Worm (Caenorhabditis elegans): ENCODE results near the gene nhr-232.

nhr-232 gene

DNA sequence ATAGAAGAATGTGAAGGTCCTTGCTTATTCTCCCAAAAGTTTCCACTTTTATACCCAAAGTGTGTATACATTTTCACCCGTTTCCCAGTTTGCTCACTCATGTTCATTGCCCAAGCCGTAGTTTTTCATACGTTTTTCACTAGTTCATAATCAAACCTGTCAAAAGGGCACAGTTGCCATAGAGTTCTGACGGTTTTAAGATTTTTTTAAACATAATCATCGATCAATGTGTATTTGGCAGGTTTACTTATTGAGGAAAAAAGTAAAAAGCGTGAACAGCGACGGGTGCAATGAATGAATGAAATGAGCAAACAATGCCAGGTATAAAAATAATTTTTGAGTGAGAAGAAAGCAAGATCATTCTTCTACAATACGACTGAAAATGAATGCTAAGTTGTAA is 34.7 kb upstream of the nhr-232 start, which contains the start of the genes fipr-5 and fipr-9:
fipr-5 (minus strand) TSS at position 101 of the 400 bp plus-strand sequence.
fipr-9 (plus strand) TSS at position 346 of the 400 bp plus-strand sequence.
- no peak for TF ChIP-seq pes-1 (GFP tag; IDR thresholded peaks at IDR 0.05)
- TF ChIP-seq ceh-13 (GFP tag; optimal IDR thresholded peaks at IDR 0.05): no peak
- no peak for TF ChIP-seq hnd-1 (tag; optimal IDR thresholded peaks at IDR 0.05)
- no peak for TF ChIP-seq hmg-4 (GFP tag; optimal IDR thresholded peaks at IDR 0.05)
- TF ChIP-seq ets-7 (tag; optimal IDR thresholded peaks at IDR 0.05): no peak
- TF ChIP-seq tra-4 (tag; optimal IDR thresholded peaks at IDR 0.05): no peak
- no peak for TF ChIP-seq B0310.2 (tag; optimal IDR thresholded peaks at IDR 0.05)
- no peak for TF ChIP-seq ama-1 (optimal IDR thresholded peaks at IDR 0.05)
- TF ChIP-seq F13C5.2 (tag; optimal IDR thresholded peaks at IDR 0.05): no peak
- no peak for TF ChIP-seq hmbx-1 (tag; optimal IDR thresholded peaks at IDR 0.05)

ce11 chrV:10222007-10222406 is 34.0 kb upstream of the nhr-232 start, which contains the start of gene C12D8.20:
C12D8.20 (plus strand) TSS chrV:10222307.
- no peak for TF ChIP-seq hmbx-1 (tag; optimal IDR thresholded peaks at IDR 0.05)
- no peak for TF ChIP-seq flt-1 (GFP tag; IDR thresholded peaks at IDR 0.05)
- TF ChIP-seq ama-1 (optimal IDR thresholded peaks at IDR 0.05): no peak
- TF ChIP-seq hnd-1 (tag; optimal IDR thresholded peaks at IDR 0.05): no peak
- TF ChIP-seq hmg-4 (GFP tag; optimal IDR thresholded peaks at IDR 0.05): no peak

- no peak for TF ChIP-seq F13C5.2 (tag; optimal IDR thresholded peaks at IDR 0.05)
- TF ChIP-seq flt-1 (GFP tag; IDR thresholded peaks at IDR 0.05): no peak
- TF ChIP-seq hnd-1 (tag; optimal IDR thresholded peaks at IDR 0.05): no peak
- no peak for TF ChIP-seq tbx-11 (GFP tag; IDR thresholded peaks at IDR 0.05)
- no peak for TF ChIP-seq aly-1 (tag; optimal IDR thresholded peaks at IDR 0.05)
- TF ChIP-seq sea-1 (GFP tag; conservative IDR thresholded peaks at IDR 0.05): no peak
- no peak for TF ChIP-seq ceh-36 (tag; optimal IDR thresholded peaks at IDR 0.05)
- TF ChIP-seq tra-4 (tag; optimal IDR thresholded peaks at IDR 0.05): no peak
- TF ChIP-seq scrt-1 (GFP tag; IDR thresholded peaks at IDR 0.05): no peak
- TF ChIP-seq hmbx-1 (tag; optimal IDR thresholded peaks at IDR 0.05): no peak
- TF ChIP-seq B0310.2 (tag; optimal IDR thresholded peaks at IDR 0.05): no peak
- TF ChIP-seq tbx-37 (GFP tag; conservative IDR thresholded peaks at IDR 0.05): no peak
- TF ChIP-seq ets-7 (tag; optimal IDR thresholded peaks at IDR 0.05): no peak
- TF ChIP-seq pes-1 (GFP tag; IDR thresholded peaks at IDR 0.05): no peak
Measured at ce11 chrV:10224619-10225018, 31.4 kb upstream of the nhr-232 start.

- TF ChIP-seq tbx-11 (GFP tag; IDR thresholded peaks at IDR 0.05) (no peak), aly-1 (tag; optimal IDR thresholded peaks at IDR 0.05) (no peak), ceh-13 (GFP tag; optimal IDR thresholded peaks at IDR 0.05) (no peak), B0310.2 (tag; optimal IDR thresholded peaks at IDR 0.05) (no peak)
Measured at ce11 chrV:10225610-10226009, 30.4 kb upstream of the nhr-232 start, which contains the start of gene daf-36. daf-36 (minus strand) TSS chrV:10225710.

DNA sequence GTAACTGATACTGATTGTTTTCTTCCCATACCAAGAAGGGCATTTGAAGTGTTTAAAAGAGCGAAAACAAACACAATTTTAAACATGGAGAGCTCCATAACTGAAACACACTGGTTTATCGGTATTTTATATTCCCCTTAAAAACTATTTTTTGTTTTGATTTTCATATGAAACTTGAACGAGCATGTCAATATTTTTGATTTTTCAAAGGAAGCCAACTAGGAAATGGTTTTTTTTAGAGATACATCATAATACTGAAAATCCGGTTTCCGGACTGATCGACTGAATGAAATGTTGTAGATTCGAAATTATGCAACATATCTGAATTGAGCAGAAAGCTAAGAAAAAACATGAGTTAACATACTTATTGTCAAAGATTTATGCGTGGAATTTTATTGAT is 28.6 kb upstream of the nhr-232 start, which contains the start of gene ttr-19:
ttr-19 (minus strand) TSS at position 101 of the 400 bp plus-strand sequence.
- TF ChIP-seq ceh-13 (GFP tag; optimal IDR thresholded peaks at IDR 0.05) (no peak), hmg-4 (GFP tag; optimal IDR thresholded peaks at IDR 0.05) (no peak), tbx-11 (GFP tag; IDR thresholded peaks at IDR 0.05) (no peak), tbx-37 (GFP tag; conservative IDR thresholded peaks at IDR 0.05) (no peak), ama-1 (optimal IDR thresholded peaks at IDR 0.05) (no peak), F13C5.2 (tag; optimal IDR thresholded peaks at IDR 0.05) (no peak), aly-1 (tag; optimal IDR thresholded peaks at IDR 0.05) (no peak), ets-7 (tag; optimal IDR thresholded peaks at IDR 0.05) (no peak), flt-1 (GFP tag; IDR thresholded peaks at IDR 0.05) (no peak), sea-1 (GFP tag; conservative IDR thresholded peaks at IDR 0.05) (no peak), ceh-36 (tag; optimal IDR thresholded peaks at IDR 0.05) (no peak), pes-1 (GFP tag; IDR thresholded peaks at IDR 0.05) (no peak), tra-4 (tag; optimal IDR thresholded peaks at IDR 0.05) (no peak), scrt-1 (GFP tag; IDR thresholded peaks at IDR 0.05) (no peak), hmbx-1 (tag; optimal IDR thresholded peaks at IDR 0.05) (no peak), hnd-1 (tag; optimal IDR thresholded peaks at IDR 0.05) (no peak), B0310.2 (tag; optimal IDR thresholded peaks at IDR 0.05) (no peak)

- TF ChIP-seq B0310.2 (tag; optimal IDR thresholded peaks at IDR 0.05) (no peak), ceh-36 (tag; optimal IDR thresholded peaks at IDR 0.05) (no peak), ets-7 (tag; optimal IDR thresholded peaks at IDR 0.05) (no peak)
Measured at ce11 chrV:10228360-10228759, 27.6 kb upstream of the nhr-232 start, which contains the start of gene fipr-4. fipr-4 (minus strand) TSS chrV:10228460.

ce11 chrV:10229222-10229879 is 26.6 kb upstream of the nhr-232 start, which contains the start of the genes pyt-1 and fipr-7:
pyt-1 (minus strand) TSS chrV:10229322.
fipr-7 (plus strand) TSS chrV:10229829.
- no peak for TF ChIP-seq hnd-1 (tag; optimal IDR thresholded peaks at IDR 0.05)
- no peak for TF ChIP-seq ceh-13 (GFP tag; optimal IDR thresholded peaks at IDR 0.05)
- no peak for TF ChIP-seq flt-1 (GFP tag; IDR thresholded peaks at IDR 0.05)
- TF ChIP-seq hmbx-1 (tag; optimal IDR thresholded peaks at IDR 0.05): no peak
- TF ChIP-seq sea-1 (GFP tag; conservative IDR thresholded peaks at IDR 0.05): no peak
- no peak for TF ChIP-seq hmg-4 (GFP tag; optimal IDR thresholded peaks at IDR 0.05)
- no peak for TF ChIP-seq ets-7 (tag; optimal IDR thresholded peaks at IDR 0.05)
- no peak for TF ChIP-seq aly-1 (tag; optimal IDR thresholded peaks at IDR 0.05)
- TF ChIP-seq F13C5.2 (tag; optimal IDR thresholded peaks at IDR 0.05): no peak
- TF ChIP-seq scrt-1 (GFP tag; IDR thresholded peaks at IDR 0.05): no peak
- no peak for TF ChIP-seq ama-1 (optimal IDR thresholded peaks at IDR 0.05)

ce11 chrV:10230932-10231331 is 25.0 kb upstream of the nhr-232 start, which contains the start of gene fipr-6:
fipr-6 (plus strand) TSS chrV:10231232.
- TF ChIP-seq tbx-11 (GFP tag; IDR thresholded peaks at IDR 0.05): no peak
- no peak for TF ChIP-seq flt-1 (GFP tag; IDR thresholded peaks at IDR 0.05)
- no peak for TF ChIP-seq tra-4 (tag; optimal IDR thresholded peaks at IDR 0.05)
- TF ChIP-seq hmg-4 (GFP tag; optimal IDR thresholded peaks at IDR 0.05): no peak
- no peak for TF ChIP-seq ama-1 (optimal IDR thresholded peaks at IDR 0.05)
- no peak for TF ChIP-seq pes-1 (GFP tag; IDR thresholded peaks at IDR 0.05)
- TF ChIP-seq hmbx-1 (tag; optimal IDR thresholded peaks at IDR 0.05): no peak
- no peak for TF ChIP-seq hnd-1 (tag; optimal IDR thresholded peaks at IDR 0.05)
- TF ChIP-seq F13C5.2 (tag; optimal IDR thresholded peaks at IDR 0.05): no peak
- no peak for TF ChIP-seq scrt-1 (GFP tag; IDR thresholded peaks at IDR 0.05)
- no peak for TF ChIP-seq tbx-37 (GFP tag; conservative IDR thresholded peaks at IDR 0.05)
- TF ChIP-seq sea-1 (GFP tag; conservative IDR thresholded peaks at IDR 0.05): no peak
- no peak for TF ChIP-seq aly-1 (tag; optimal IDR thresholded peaks at IDR 0.05)
- TF ChIP-seq ets-7 (tag; optimal IDR thresholded peaks at IDR 0.05): no peak
